Worm (Caenorhabditis elegans): ENCODE measurements around the gene C04C3.6.
A peak's percentile ranks its signal among the peaks of the same experiment; 100 is the strongest.

ce11 chrIV:3399015-3399722 lies 23.2 kb downstream of the C04C3.6 start, which contains the start of the genes dyf-3 and pdhb-1:
- TF ChIP-seq klf-2 (GFP tag; conservative IDR thresholded peaks at IDR 0.05): no peak
- no peak for TF ChIP-seq T22C8.4 (GFP tag; IDR thresholded peaks at IDR 0.05)
- peak; percentile 84 for TF ChIP-seq ztf-29 (GFP tag; IDR thresholded peaks at IDR 0.05)
- TF ChIP-seq flt-1 (GFP tag; IDR thresholded peaks at IDR 0.05): no peak

All from whole organism, midembryonic.